Worm (Caenorhabditis elegans) whole organism, early embryonic: ENCODE results near the gene syg-1.
A peak's percentile ranks its signal among the peaks of the same experiment; 100 is the strongest.

ENCODE experiments used
- F13C5.2 ChIP-seq: sonication (generic microtip); optimal IDR thresholded peaks from 2 replicates; lab custom pipeline; 2017; ENCODE audit warnings: mild to moderate bottlenecking, missing genetic modification characterization, inconsistent platforms, missing compliant biosample characterization
- aly-1 ChIP-seq: sonication (generic microtip); optimal IDR thresholded peaks from 2 replicates; lab custom pipeline; 2016; ENCODE audit warnings: missing genetic modification characterization, missing compliant biosample characterization
- ceh-13 ChIP-seq: fragments of 200-800 bp; sonication (Bioruptor generic); optimal IDR thresholded peaks from 2 replicates; lab custom pipeline; 2018; ENCODE audit warnings: mild to moderate bottlenecking, missing genetic modification characterization, missing compliant biosample characterization
- ceh-36 ChIP-seq: sonication (generic microtip); optimal IDR thresholded peaks from 2 replicates; lab custom pipeline; 2016; ENCODE audit warnings: missing genetic modification characterization, inconsistent platforms, missing compliant biosample characterization
- hnd-1 ChIP-seq: sonication (generic microtip); optimal IDR thresholded peaks from 2 replicates; lab custom pipeline; 2016; ENCODE audit warnings: missing genetic modification characterization, missing compliant biosample characterization
- scrt-1 ChIP-seq: fragments of 200-800 bp; sonication (Bioruptor generic); IDR thresholded peaks from 2 replicates; pipeline ENCODE4 v1.3.6; 2022; ENCODE audit warnings: missing genetic modification characterization, missing compliant biosample characterization
- tbx-37 ChIP-seq: fragments of 200-800 bp; sonication (Bioruptor generic); conservative IDR thresholded peaks from 2 replicates; pipeline ENCODE4 v1.3.6; 2022; ENCODE audit warnings: missing genetic modification reagents, missing genetic modification characterization, missing compliant biosample characterization
- tra-4 ChIP-seq: sonication (generic microtip); optimal IDR thresholded peaks from 2 replicates; lab custom pipeline; 2017; ENCODE audit warnings: missing genetic modification characterization, missing compliant biosample characterization

ce11 chrX:2536246-2536772 lies 21.2 kb upstream of the syg-1 start:
- TF ChIP-seq scrt-1 (GFP tag; lab: Robert Waterston, UW) (no peak), tbx-37 (GFP tag; lab: Robert Waterston, UW) (no peak), aly-1 (tag; lab: Kevin White, UChicago) (peak; percentile 51), hnd-1 (tag; lab: Kevin White, UChicago) (no peak), tra-4 (tag; lab: Kevin White, UChicago) (no peak), F13C5.2 (peak; percentile 64), ceh-13 (GFP tag; lab: Kevin White, UChicago) (no peak), ceh-36 (tag; lab: Kevin White, UChicago) (no peak)
